Worm (Caenorhabditis elegans) whole organism, L4 larva: Measurements from ENCODE around the gene skpo-1.

ENCODE experiments used
- Y5F2A.4 ChIP-seq: fragments of 200-800 bp; sonication (Bioruptor generic); optimal IDR thresholded peaks from 2 replicates; lab custom pipeline; 2018; ENCODE audit warnings: mild to moderate bottlenecking, missing genetic modification characterization, missing compliant biosample characterization
- daf-16 ChIP-seq, 3 experiments: sonication (generic microtip); optimal IDR thresholded peaks; 2 replicates each; lab custom pipeline; 2016 to 2017; ENCODE audit warnings: missing genetic modification characterization in 3 of 3, missing genetic modification reagents in 3 of 3, mild to moderate bottlenecking in 2 of 3, missing compliant biosample characterization in 2 of 3, missing biosample characterization in 1 of 3, moderate library complexity in 1 of 3
- lin-15B ChIP-seq: fragments of 150-350 bp; sonication (generic microtip); optimal IDR thresholded peaks from 3 replicates; lab custom pipeline; 2014; ENCODE audit warnings: missing biosample characterization, missing genetic modification characterization
- nhr-237 ChIP-seq: sonication (generic microtip); optimal IDR thresholded peaks from 2 replicates; lab custom pipeline; 2017; ENCODE audit warnings: missing biosample characterization, missing genetic modification characterization
- nhr-6 ChIP-seq: fragments of 150-350 bp; optimal IDR thresholded peaks from 2 replicates; lab custom pipeline; 2014; ENCODE audit warnings: missing biosample characterization, missing genetic modification characterization
- pha-4 ChIP-seq, 2 experiments: fragments of 150-350 bp in 1 of 2; fragments of 200-800 bp in 1 of 2; sonication (Bioruptor generic) in 1 of 2; IDR thresholded peaks in 1 of 2; optimal IDR thresholded peaks in 1 of 2; 2 replicates each; pipeline versions ENCODE4 v1.3.6 to Lab custom; 2014 to 2022; ENCODE audit warnings: missing genetic modification characterization in 2 of 2, missing genetic modification reagents in 2 of 2, missing biosample characterization in 1 of 2, missing compliant biosample characterization in 1 of 2
- snpc-4 ChIP-seq: fragments of 150-350 bp; optimal IDR thresholded peaks from 2 replicates; lab custom pipeline; 2014; ENCODE audit warnings: missing biosample characterization, missing genetic modification characterization
- ztf-11 ChIP-seq: fragments of 150-350 bp; optimal IDR thresholded peaks from 2 replicates; lab custom pipeline; 2014; ENCODE audit warnings: missing biosample characterization, missing genetic modification characterization

DNA sequence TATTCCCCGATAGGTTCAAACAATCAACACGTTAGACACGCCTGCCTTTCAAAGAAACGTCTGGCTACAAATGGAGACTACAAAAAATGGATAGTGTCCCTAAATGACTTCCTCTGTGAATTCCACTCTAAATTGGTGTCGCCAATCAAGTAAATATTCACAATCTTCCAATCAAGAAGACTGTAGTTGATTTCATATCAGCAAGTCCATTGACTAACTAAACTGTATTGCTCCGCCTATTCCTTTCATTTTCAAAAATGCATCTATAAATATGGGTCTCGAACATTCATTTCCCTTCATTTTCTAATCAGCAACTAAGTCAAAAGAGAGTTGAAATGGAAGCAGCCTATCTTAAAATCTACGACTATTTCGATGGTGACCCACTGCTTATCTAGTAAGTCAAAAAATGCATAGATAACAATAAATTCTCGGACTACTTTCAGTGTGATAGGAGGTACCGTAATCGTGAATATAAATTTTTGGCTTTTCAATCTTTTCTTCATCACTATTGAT, 16.6 kb downstream of the skpo-1 start, which contains the start of gene drd-1:
- no peak for TF ChIP-seq nhr-237
- no peak for TF ChIP-seq lin-15B (tag; lab: Kevin White, UChicago)
- no peak for TF ChIP-seq pha-4 (GFP tag; IDR thresholded peaks at IDR 0.05; lab: Robert Waterston, UW)
- no peak for TF ChIP-seq pha-4 (tag; optimal IDR thresholded peaks at IDR 0.05; lab: Kevin White, UChicago)
- no peak for TF ChIP-seq daf-16 (GFP tag; optimal IDR thresholded peaks at IDR 0.05; lab: Kevin White, UChicago)
- peak; percentile 61 for TF ChIP-seq daf-16 (tag; optimal IDR thresholded peaks at IDR 0.05; lab: Kevin White, UChicago)
- no peak for TF ChIP-seq snpc-4 (tag; lab: Kevin White, UChicago)
- no peak for TF ChIP-seq Y5F2A.4 (GFP tag; lab: Kevin White, UChicago)
- no peak for TF ChIP-seq nhr-6 (tag; lab: Kevin White, UChicago)
- TF ChIP-seq ztf-11 (tag; lab: Kevin White, UChicago): no peak
